Worm (Caenorhabditis elegans) whole organism, L2 larva: Measurements from ENCODE around the gene C35D10.3.

Experiments
- R02D3.7 ChIP-seq: fragments of 150-350 bp; optimal IDR thresholded peaks from 2 replicates; lab custom pipeline; 2014; ENCODE audit warnings: missing biosample characterization, missing genetic modification characterization
- ZK546.5 ChIP-seq: sonication (generic microtip); optimal IDR thresholded peaks from 2 replicates; lab custom pipeline; 2017; ENCODE audit warnings: missing biosample characterization, missing genetic modification characterization
- aly-2 ChIP-seq: fragments of 150-350 bp; optimal IDR thresholded peaks from 2 replicates; lab custom pipeline; 2014; ENCODE audit warnings: missing biosample characterization, missing genetic modification characterization
- ama-1 ChIP-seq: fragments of 150-350 bp; optimal IDR thresholded peaks from 2 replicates; lab custom pipeline; 2018; ENCODE audit warnings: inconsistent platforms
- elt-3 ChIP-seq: sonication (generic microtip); optimal IDR thresholded peaks from 2 replicates; lab custom pipeline; 2017; ENCODE audit warnings: missing biosample characterization, missing genetic modification characterization
- fos-1 ChIP-seq: fragments of 150-350 bp; optimal IDR thresholded peaks from 2 replicates; lab custom pipeline; 2014; ENCODE audit warnings: missing biosample characterization, missing genetic modification characterization
- lin-39 ChIP-seq: fragments of 150-350 bp; optimal IDR thresholded peaks from 2 replicates; lab custom pipeline; 2014; ENCODE audit warnings: missing biosample characterization, missing genetic modification reagents, missing genetic modification characterization
- nhr-11 ChIP-seq: fragments of 150-350 bp; optimal IDR thresholded peaks from 2 replicates; lab custom pipeline; 2014; ENCODE audit warnings: missing biosample characterization, missing genetic modification characterization
- nhr-77 ChIP-seq: fragments of 150-350 bp; optimal IDR thresholded peaks from 2 replicates; lab custom pipeline; 2014; ENCODE audit warnings: missing biosample characterization, missing genetic modification characterization
- snpc-4 ChIP-seq: fragments of 150-350 bp; optimal IDR thresholded peaks from 2 replicates; lab custom pipeline; 2014; ENCODE audit warnings: missing biosample characterization, missing genetic modification characterization

ce11 chrIII:4870478-4870877 is 1.8 kb downstream of the C35D10.3 start, which contains the start of gene gipc-1:
- no peak for TF ChIP-seq elt-3
- no peak for TF ChIP-seq aly-2 (tag; lab: Kevin White, UChicago)
- no peak for TF ChIP-seq snpc-4 (tag; lab: Kevin White, UChicago)
- no peak for TF ChIP-seq lin-39
- TF ChIP-seq ama-1 (lab: Kevin White, UChicago): no peak
- TF ChIP-seq fos-1 (tag; lab: Kevin White, UChicago): no peak
- no peak for TF ChIP-seq R02D3.7
- TF ChIP-seq nhr-77 (tag; lab: Kevin White, UChicago): no peak
- no peak for TF ChIP-seq ZK546.5 (tag; lab: Kevin White, UChicago)
- no peak for TF ChIP-seq nhr-11
